Worm (Caenorhabditis elegans) whole organism, young adult: Measurements from ENCODE around the gene M153.5.
A peak's percentile ranks its signal among the peaks of the same experiment; 100 is the strongest.

Experiments used
- B0035.1 ChIP-seq: sonication (generic microtip); optimal IDR thresholded peaks from 2 replicates; lab custom pipeline; 2016; ENCODE audit warnings: missing genetic modification characterization, mild to moderate bottlenecking, missing compliant biosample characterization, missing genotype, missing genetic modification reagents
- B0261.1 ChIP-seq: sonication (generic microtip); optimal IDR thresholded peaks from 2 replicates; lab custom pipeline; 2016; ENCODE audit warnings: mild to moderate bottlenecking, missing genetic modification characterization, moderate library complexity, missing compliant biosample characterization
- D2030.7 ChIP-seq: fragments of 200-800 bp; sonication (Bioruptor generic); IDR thresholded peaks from 2 replicates; pipeline ENCODE4 v1.3.6; 2022; ENCODE audit warnings: missing genetic modification reagents, missing genetic modification characterization, missing compliant biosample characterization
- F39B2.1 ChIP-seq: fragments of 200-800 bp; sonication (Bioruptor generic); IDR thresholded peaks from 2 replicates; pipeline ENCODE4 v1.3.6; 2022; ENCODE audit warnings: missing genetic modification reagents, missing genetic modification characterization, missing compliant biosample characterization
- F49E8.2 ChIP-seq: sonication (generic microtip); optimal IDR thresholded peaks from 3 replicates; lab custom pipeline; 2017; ENCODE audit warnings: missing genetic modification characterization, mild to moderate bottlenecking, missing compliant biosample characterization, antibody characterized with exemption, moderate library complexity; ENCODE audit not compliant: insufficient read depth
- F55B11.4 ChIP-seq: sonication (generic microtip); optimal IDR thresholded peaks from 2 replicates; lab custom pipeline; 2016; ENCODE audit warnings: missing compliant biosample characterization, missing genetic modification characterization, borderline replicate concordance; ENCODE audit not compliant: insufficient read depth
- F57C9.4 ChIP-seq: sonication (generic microtip); optimal IDR thresholded peaks from 2 replicates; lab custom pipeline; 2017; ENCODE audit warnings: mild to moderate bottlenecking, missing genetic modification characterization, missing compliant biosample characterization
- K11D2.4 ChIP-seq: fragments of 200-800 bp; sonication (Bioruptor generic); IDR thresholded peaks from 2 replicates; pipeline ENCODE4 v1.3.6; 2022; ENCODE audit warnings: missing genetic modification reagents, missing genetic modification characterization, missing compliant biosample characterization
- K12H6.12 ChIP-seq: fragments of 200-800 bp; sonication (Bioruptor generic); optimal IDR thresholded peaks from 2 replicates; lab custom pipeline; 2018; ENCODE audit warnings: mild to moderate bottlenecking, missing genetic modification characterization, missing compliant biosample characterization
- Y67H2A.10 ChIP-seq: fragments of 200-800 bp; sonication (Bioruptor generic); conservative IDR thresholded peaks from 2 replicates; pipeline ENCODE4 v1.3.6; 2022; ENCODE audit warnings: missing genetic modification reagents, missing genetic modification characterization, missing compliant biosample characterization
- Y95B8A.8 ChIP-seq: fragments of 200-800 bp; sonication (Bioruptor generic); IDR thresholded peaks from 2 replicates; pipeline ENCODE4 v1.3.6; 2022; ENCODE audit warnings: missing genetic modification reagents, missing genetic modification characterization, missing compliant biosample characterization
- ZK185.1 ChIP-seq: sonication (generic microtip); optimal IDR thresholded peaks from 2 replicates; lab custom pipeline; 2016; ENCODE audit warnings: mild to moderate bottlenecking, missing genetic modification characterization, missing compliant biosample characterization; ENCODE audit not compliant: poor library complexity, severe bottlenecking
- ama-1 ChIP-seq, 3 experiments: fragments of 150-350 bp in 1 of 3; sonication (generic microtip) in 2 of 3; optimal IDR thresholded peaks; 2 replicates each; lab custom pipeline; 2014 to 2018; ENCODE audit warnings: missing biosample characterization in 2 of 3, missing genetic modification characterization in 2 of 3, missing genetic modification reagents in 2 of 3
- aptf-2 ChIP-seq: fragments of 200-800 bp; sonication (Bioruptor generic); conservative IDR thresholded peaks from 2 replicates; pipeline ENCODE4 v1.3.6; 2022; ENCODE audit warnings: missing genetic modification reagents, missing genetic modification characterization, missing compliant biosample characterization
- atf-7 ChIP-seq: sonication (generic microtip); optimal IDR thresholded peaks from 2 replicates; lab custom pipeline; 2017; ENCODE audit warnings: mild to moderate bottlenecking, missing genetic modification characterization, missing compliant biosample characterization
- athp-1 ChIP-seq: sonication (generic microtip); optimal IDR thresholded peaks from 2 replicates; lab custom pipeline; 2017; ENCODE audit warnings: mild to moderate bottlenecking, missing genetic modification characterization, missing compliant biosample characterization
- ccch-3 ChIP-seq: fragments of 200-800 bp; sonication (Bioruptor generic); optimal IDR thresholded peaks from 2 replicates; lab custom pipeline; 2018; ENCODE audit warnings: mild to moderate bottlenecking, missing genetic modification characterization, missing compliant biosample characterization
- cebp-2 ChIP-seq: fragments of 200-800 bp; sonication (Bioruptor generic); IDR thresholded peaks from 2 replicates; pipeline ENCODE4 v1.3.6; 2022; ENCODE audit warnings: missing genetic modification characterization, missing compliant biosample characterization
- ceh-100 ChIP-seq: fragments of 200-800 bp; sonication (Bioruptor generic); IDR thresholded peaks from 2 replicates; pipeline ENCODE4 v1.3.6; 2022; ENCODE audit warnings: missing genetic modification reagents, missing genetic modification characterization, missing compliant biosample characterization
- ceh-27 ChIP-seq: fragments of 200-800 bp; sonication (Bioruptor generic); optimal IDR thresholded peaks from 2 replicates; lab custom pipeline; 2018; ENCODE audit warnings: mild to moderate bottlenecking, missing genetic modification characterization, moderate library complexity, missing compliant biosample characterization
- ceh-79 ChIP-seq: sonication (generic microtip); optimal IDR thresholded peaks from 2 replicates; lab custom pipeline; 2017; ENCODE audit warnings: mild to moderate bottlenecking, missing genetic modification characterization, missing compliant biosample characterization
- dpff-1 ChIP-seq: sonication (generic microtip); optimal IDR thresholded peaks from 2 replicates; lab custom pipeline; 2017; ENCODE audit warnings: mild to moderate bottlenecking, missing genetic modification characterization, missing compliant biosample characterization
- egl-44 ChIP-seq: fragments of 200-800 bp; sonication (Bioruptor generic); IDR thresholded peaks from 2 replicates; pipeline ENCODE4 v1.3.6; 2022; ENCODE audit warnings: missing genetic modification reagents, missing genetic modification characterization, missing compliant biosample characterization
- ets-4 ChIP-seq: fragments of 200-800 bp; sonication (Bioruptor generic); optimal IDR thresholded peaks from 2 replicates; lab custom pipeline; 2018; ENCODE audit warnings: mild to moderate bottlenecking, missing genetic modification characterization, missing compliant biosample characterization
- fkh-3 ChIP-seq: sonication (generic microtip); optimal IDR thresholded peaks from 2 replicates; lab custom pipeline; 2016; ENCODE audit warnings: mild to moderate bottlenecking, missing genetic modification characterization, missing compliant biosample characterization
- gei-17 ChIP-seq: fragments of 200-800 bp; sonication (Bioruptor generic); optimal IDR thresholded peaks from 2 replicates; lab custom pipeline; 2018; ENCODE audit warnings: mild to moderate bottlenecking, missing genetic modification characterization, missing compliant biosample characterization
- him-1 ChIP-seq: sonication (generic microtip); optimal IDR thresholded peaks from 2 replicates; lab custom pipeline; 2016; ENCODE audit warnings: missing genotype, missing genetic modification reagents, missing genetic modification characterization, missing compliant biosample characterization
- hlh-26 ChIP-seq: fragments of 200-800 bp; sonication (Bioruptor generic); conservative IDR thresholded peaks from 2 replicates; pipeline ENCODE4 v1.3.6; 2022; ENCODE audit warnings: missing genetic modification reagents, missing genetic modification characterization, missing compliant biosample characterization
- hmg-1.2 ChIP-seq: fragments of 200-800 bp; sonication (Bioruptor generic); IDR thresholded peaks from 2 replicates; pipeline ENCODE4 v1.3.6; 2022; ENCODE audit warnings: missing genetic modification reagents, missing genetic modification characterization, missing compliant biosample characterization
- hmg-20 ChIP-seq: fragments of 200-800 bp; sonication (Bioruptor generic); IDR thresholded peaks from 2 replicates; pipeline ENCODE4 v1.3.6; 2022; ENCODE audit warnings: missing genetic modification reagents, missing genetic modification characterization, missing compliant biosample characterization
- hrde-1 ChIP-seq: sonication (generic microtip); optimal IDR thresholded peaks from 2 replicates; lab custom pipeline; 2016; ENCODE audit warnings: missing genetic modification characterization, mild to moderate bottlenecking, missing compliant biosample characterization, moderate library complexity, missing genotype, missing genetic modification reagents, borderline replicate concordance
- hsf-1 ChIP-seq: fragments of 200-800 bp; sonication (Bioruptor generic); IDR thresholded peaks from 2 replicates; pipeline ENCODE4 v1.3.6; 2022; ENCODE audit warnings: missing genetic modification reagents, missing genetic modification characterization, missing compliant biosample characterization
- lin-26 ChIP-seq: fragments of 200-800 bp; sonication (Bioruptor generic); IDR thresholded peaks from 2 replicates; pipeline ENCODE4 v1.3.6; 2022; ENCODE audit warnings: missing genetic modification reagents, missing genetic modification characterization, missing compliant biosample characterization
- lin-54 ChIP-seq: fragments of 200-800 bp; sonication (Bioruptor generic); optimal IDR thresholded peaks from 2 replicates; lab custom pipeline; 2018; ENCODE audit warnings: mild to moderate bottlenecking, missing genetic modification characterization, missing compliant biosample characterization
- lir-1 ChIP-seq: fragments of 200-800 bp; sonication (Bioruptor generic); conservative IDR thresholded peaks from 2 replicates; pipeline ENCODE4 v1.3.6; 2022; ENCODE audit warnings: missing genetic modification reagents, missing genetic modification characterization, missing compliant biosample characterization
- madf-10 ChIP-seq: sonication (generic microtip); optimal IDR thresholded peaks from 2 replicates; lab custom pipeline; 2016; ENCODE audit warnings: mild to moderate bottlenecking, missing genetic modification characterization, missing compliant biosample characterization
- madf-8 ChIP-seq: fragments of 200-800 bp; sonication (Bioruptor generic); conservative IDR thresholded peaks from 2 replicates; pipeline ENCODE4 v1.3.6; 2022; ENCODE audit warnings: missing genetic modification reagents, missing genetic modification characterization, missing compliant biosample characterization
- mel-28 ChIP-seq: sonication (generic microtip); optimal IDR thresholded peaks from 2 replicates; lab custom pipeline; 2016; ENCODE audit warnings: borderline replicate concordance, mild to moderate bottlenecking, missing genetic modification characterization, missing compliant biosample characterization
- nhr-179 ChIP-seq: sonication (generic microtip); optimal IDR thresholded peaks from 2 replicates; lab custom pipeline; 2016; ENCODE audit warnings: mild to moderate bottlenecking, missing genetic modification characterization, missing compliant biosample characterization
- pbrm-1 ChIP-seq: fragments of 200-800 bp; sonication (Bioruptor generic); IDR thresholded peaks from 2 replicates; pipeline ENCODE4 v1.3.6; 2022; ENCODE audit warnings: missing genetic modification reagents, missing genetic modification characterization, missing compliant biosample characterization
- rec-8 ChIP-seq, 2 experiments: sonication (generic microtip); optimal IDR thresholded peaks; 2 replicates each; lab custom pipeline; 2016; ENCODE audit warnings: mild to moderate bottlenecking in 2 of 2, missing genetic modification characterization in 2 of 2, missing genetic modification reagents in 2 of 2, missing genotype in 2 of 2, missing biosample characterization in 1 of 2, missing compliant biosample characterization in 1 of 2, moderate library complexity in 1 of 2
- rpc-1 ChIP-seq, 2 experiments: fragments of 150-350 bp in 1 of 2; sonication (generic microtip) in 1 of 2; optimal IDR thresholded peaks; 2 replicates each; lab custom pipeline; 2014 to 2018; ENCODE audit warnings: missing biosample characterization in 1 of 2, missing genetic modification characterization in 1 of 2, missing genetic modification reagents in 1 of 2, missing genotype in 1 of 2
- somi-1 ChIP-seq: fragments of 200-800 bp; sonication (Bioruptor generic); optimal IDR thresholded peaks from 2 replicates; lab custom pipeline; 2018; ENCODE audit warnings: mild to moderate bottlenecking, missing genetic modification characterization, missing compliant biosample characterization
- unc-62 ChIP-seq: fragments of 150-350 bp; optimal IDR thresholded peaks from 2 replicates; lab custom pipeline; 2014; ENCODE audit warnings: missing biosample characterization, missing genetic modification reagents, missing genetic modification characterization
- ztf-22 ChIP-seq: fragments of 200-800 bp; sonication (Bioruptor generic); optimal IDR thresholded peaks from 2 replicates; lab custom pipeline; 2018; ENCODE audit warnings: mild to moderate bottlenecking, missing genetic modification characterization, moderate library complexity, missing compliant biosample characterization
- ztf-26 ChIP-seq: sonication (generic microtip); optimal IDR thresholded peaks from 2 replicates; lab custom pipeline; 2017; ENCODE audit warnings: missing genetic modification characterization, missing compliant biosample characterization
- ztf-3 ChIP-seq: fragments of 200-800 bp; sonication (Bioruptor generic); optimal IDR thresholded peaks from 2 replicates; lab custom pipeline; 2018; ENCODE audit warnings: mild to moderate bottlenecking, missing genetic modification characterization, missing compliant biosample characterization

The M153.5 gene

ce11 chrX:12106004-12106403, 37.8 kb upstream of the M153.5 start (continued):
- peak; percentile 10; the same call in 1 of the 2 replicates for TF ChIP-seq lir-1
- TF ChIP-seq Y67H2A.10, result peak; percentile 73
- peak; percentile 97 for TF ChIP-seq cebp-2 (GFP tag; lab: Robert Waterston, UW)
- no peak for TF ChIP-seq F39B2.1
- peak; percentile 92 for TF ChIP-seq ztf-26
- TF ChIP-seq egl-44 (GFP tag; lab: Robert Waterston, UW), result peak; percentile 91
- TF ChIP-seq pbrm-1 (GFP tag; lab: Robert Waterston, UW), result peak; percentile 90
- TF ChIP-seq K12H6.12 (tag; lab: Kevin White, UChicago), result peak; percentile 79
- peak; percentile 99 for TF ChIP-seq lin-26
- peak; percentile 84 for TF ChIP-seq gei-17
- TF ChIP-seq hmg-1.2 (GFP tag; lab: Robert Waterston, UW), result peak; percentile 89
- TF ChIP-seq madf-8 (GFP tag; lab: Robert Waterston, UW), result no peak
- no peak for TF ChIP-seq hlh-26 (GFP tag; lab: Robert Waterston, UW)
- TF ChIP-seq ceh-27, result peak; percentile 91
- TF ChIP-seq hrde-1 (tag; lab: Kevin White, UChicago), result peak; percentile 47
- TF ChIP-seq F55B11.4 (tag; lab: Kevin White, UChicago), result no peak
- TF ChIP-seq atf-7 (tag; lab: Kevin White, UChicago), result peak; percentile 67
- peak; percentile 32 for TF ChIP-seq athp-1
- TF ChIP-seq lin-54 (GFP tag; lab: Kevin White, UChicago), result no peak
- TF ChIP-seq him-1 (tag; lab: Kevin White, UChicago), result peak; percentile 97
- TF ChIP-seq nhr-179 (tag; lab: Kevin White, UChicago), result no peak
- peak; percentile 80 for TF ChIP-seq mel-28 (tag; lab: Kevin White, UChicago)
- peak; percentile 91 for TF ChIP-seq fkh-3 (tag; lab: Kevin White, UChicago)
- TF ChIP-seq B0261.1 (tag; lab: Kevin White, UChicago), result peak; percentile 99
- TF ChIP-seq ZK185.1, result peak; percentile 95
- TF ChIP-seq F49E8.2 (tag; lab: Kevin White, UChicago), result no peak
- peak; percentile 88 for TF ChIP-seq B0035.1 (tag; lab: Kevin White, UChicago)
- TF ChIP-seq hmg-20, result peak; percentile 60
- peak; percentile 67 for TF ChIP-seq ztf-3 (GFP tag; lab: Kevin White, UChicago)
- TF ChIP-seq rec-8 (tag; optimal IDR thresholded peaks at IDR 0.05; lab: Kevin White, UChicago), result peak; percentile 81 to 93
- TF ChIP-seq rpc-1 (optimal IDR thresholded peaks at IDR 0.05; lab: Kevin White, UChicago), result peak; percentile 97
- TF ChIP-seq rpc-1 (tag; optimal IDR thresholded peaks at IDR 0.05; lab: Kevin White, UChicago), result peak; percentile 99
- TF ChIP-seq K11D2.4 (GFP tag; lab: Robert Waterston, UW), result peak; percentile 88
- peak; percentile 78 for TF ChIP-seq D2030.7
- peak; percentile 52 for TF ChIP-seq ceh-100 (GFP tag; lab: Robert Waterston, UW)
- TF ChIP-seq madf-10 (tag; lab: Kevin White, UChicago), result peak; percentile 85
- peak; percentile 6 for TF ChIP-seq dpff-1
- no peak for TF ChIP-seq unc-62 (GFP tag; lab: Kevin White, UChicago)
- TF ChIP-seq ccch-3 (GFP tag; lab: Kevin White, UChicago), result peak; percentile 12
- TF ChIP-seq ama-1 (optimal IDR thresholded peaks at IDR 0.05; lab: Kevin White, UChicago), result no peak
- peak in 1 of 2 experiments; percentile 90 for TF ChIP-seq ama-1 (GFP tag; optimal IDR thresholded peaks at IDR 0.05; lab: Kevin White, UChicago)
- TF ChIP-seq ceh-79 (tag; lab: Kevin White, UChicago), result peak; percentile 76
- no peak for TF ChIP-seq F57C9.4 (tag; lab: Kevin White, UChicago)
- TF ChIP-seq hsf-1, result no peak
- TF ChIP-seq aptf-2 (GFP tag; lab: Robert Waterston, UW), result no peak; the same call in 1 of the 2 replicates
- TF ChIP-seq Y95B8A.8 (GFP tag; lab: Robert Waterston, UW), result peak; percentile 70; the same call in 1 of the 2 replicates
- peak; percentile 64 for TF ChIP-seq ztf-22
- TF ChIP-seq ets-4 (GFP tag; lab: Kevin White, UChicago), result peak; percentile 59
- peak; percentile 80 for TF ChIP-seq somi-1 (GFP tag; lab: Kevin White, UChicago)
